Fruit fly (Drosophila melanogaster) whole organism, embryonic: Measurements from ENCODE around the gene CG42822.

Experiments used
- Antp ChIP-seq: fragments of 200-800 bp; sonication (Bioruptor generic); optimal IDR thresholded peaks from 3 replicates; lab custom pipeline; 2016; ENCODE audit warnings: missing biosample characterization, missing genetic modification characterization
- Blimp-1 ChIP-seq: fragments of 200-800 bp; sonication (Bioruptor generic); optimal IDR thresholded peaks from 3 replicates; lab custom pipeline; 2018; ENCODE audit warnings: missing biosample characterization, missing genetic modification characterization, mild to moderate bottlenecking, moderate library complexity, missing genetic modification reagents
- CG10979 ChIP-seq: fragments of 200-800 bp; sonication (Bioruptor generic); optimal IDR thresholded peaks from 2 replicates; lab custom pipeline; 2018; ENCODE audit warnings: missing biosample characterization, mild to moderate bottlenecking, missing genetic modification characterization, moderate library complexity
- CG12659 ChIP-seq: fragments of 200-800 bp; sonication (Bioruptor generic); optimal IDR thresholded peaks from 3 replicates; lab custom pipeline; 2017; ENCODE audit warnings: mild to moderate bottlenecking, missing biosample characterization, missing genetic modification reagents, missing genetic modification characterization
- CG1603 ChIP-seq: fragments of 200-800 bp; sonication (Bioruptor generic); optimal IDR thresholded peaks from 2 replicates; lab custom pipeline; 2019; ENCODE audit warnings: missing biosample characterization, mild to moderate bottlenecking, missing genetic modification characterization, moderate library complexity
- CG17829 ChIP-seq: fragments of 200-800 bp; optimal IDR thresholded peaks from 2 replicates; lab custom pipeline; 2019; ENCODE audit warnings: missing biosample characterization, mild to moderate bottlenecking, missing genetic modification characterization, moderate library complexity
- CG18599 ChIP-seq: fragments of 200-800 bp; sonication (Bioruptor generic); optimal IDR thresholded peaks from 3 replicates; lab custom pipeline; 2017; ENCODE audit warnings: missing biosample characterization, missing genetic modification characterization, mild to moderate bottlenecking, moderate library complexity, missing genetic modification reagents
- CG2120 ChIP-seq: fragments of 200-800 bp; sonication (Bioruptor generic); optimal IDR thresholded peaks from 3 replicates; lab custom pipeline; 2016; ENCODE audit warnings: missing biosample characterization, missing genetic modification characterization
- CG2712 ChIP-seq: fragments of 200-800 bp; optimal IDR thresholded peaks from 3 replicates; lab custom pipeline; 2019; ENCODE audit warnings: missing biosample characterization, mild to moderate bottlenecking, missing genetic modification characterization, moderate library complexity
- CG30020 ChIP-seq: fragments of 200-800 bp; optimal IDR thresholded peaks from 2 replicates; lab custom pipeline; 2019; ENCODE audit warnings: missing biosample characterization, mild to moderate bottlenecking, missing genetic modification characterization, moderate library complexity
- CG3281 ChIP-seq: fragments of 200-800 bp; sonication (Bioruptor generic); optimal IDR thresholded peaks from 3 replicates; lab custom pipeline; 2017; ENCODE audit warnings: missing biosample characterization, mild to moderate bottlenecking, missing genetic modification characterization
- CG34422 ChIP-seq: fragments of 200-800 bp; sonication (Bioruptor generic); IDR thresholded peaks from 3 replicates; pipeline ENCODE4 v1.3.6; 2022; ENCODE audit warnings: missing biosample characterization, missing genetic modification characterization
- CG3995 ChIP-seq: fragments of 200-800 bp; sonication (Bioruptor generic); optimal IDR thresholded peaks from 3 replicates; lab custom pipeline; 2016; ENCODE audit warnings: missing biosample characterization, missing genetic modification characterization
- CG4424 ChIP-seq: fragments of 200-800 bp; sonication (Bioruptor generic); optimal IDR thresholded peaks from 3 replicates; lab custom pipeline; 2016; ENCODE audit warnings: missing biosample characterization, missing genetic modification characterization
- CG4617 ChIP-seq: fragments of 200-800 bp; sonication (Bioruptor generic); optimal IDR thresholded peaks from 3 replicates; lab custom pipeline; 2016; ENCODE audit warnings: missing biosample characterization, missing genetic modification characterization, borderline replicate concordance
- CG4730 ChIP-seq: fragments of 200-800 bp; sonication (Bioruptor generic); IDR thresholded peaks from 2 replicates; pipeline ENCODE4 v1.3.6; 2022; ENCODE audit warnings: missing biosample characterization, missing genetic modification characterization
- CG6272 ChIP-seq: fragments of 200-800 bp; sonication (Bioruptor generic); IDR thresholded peaks from 2 replicates; pipeline ENCODE4 v1.3.6; 2022; ENCODE audit warnings: missing biosample characterization, missing genetic modification characterization
- CG6854 ChIP-seq: fragments of 200-800 bp; sonication (Bioruptor generic); optimal IDR thresholded peaks from 3 replicates; lab custom pipeline; 2017; ENCODE audit warnings: missing biosample characterization, mild to moderate bottlenecking, missing genetic modification characterization
- CG7372 ChIP-seq: fragments of 200-800 bp; sonication (Bioruptor generic); IDR thresholded peaks from 2 replicates; pipeline ENCODE4 v1.3.6; 2022; ENCODE audit warnings: missing biosample characterization, missing genetic modification characterization
- CG7556 ChIP-seq: fragments of 200-800 bp; sonication (Bioruptor generic); optimal IDR thresholded peaks from 2 replicates; lab custom pipeline; 2017; ENCODE audit warnings: missing biosample characterization, mild to moderate bottlenecking, missing genetic modification characterization
- CG7839 ChIP-seq: fragments of 200-800 bp; sonication (Bioruptor generic); optimal IDR thresholded peaks from 3 replicates; lab custom pipeline; 2018; ENCODE audit warnings: missing biosample characterization, mild to moderate bottlenecking, missing genetic modification characterization, moderate library complexity
- CoRest ChIP-seq: fragments of 200-800 bp; sonication (Bioruptor generic); optimal IDR thresholded peaks from 3 replicates; lab custom pipeline; 2018; ENCODE audit warnings: missing biosample characterization, mild to moderate bottlenecking, missing genetic modification characterization, moderate library complexity
- Dip3 ChIP-seq: fragments of 200-800 bp; sonication (Bioruptor generic); optimal IDR thresholded peaks from 3 replicates; lab custom pipeline; 2016; ENCODE audit warnings: missing biosample characterization, missing genetic modification characterization
- Dref ChIP-seq: fragments of 200-800 bp; sonication (Bioruptor generic); IDR thresholded peaks from 2 replicates; pipeline ENCODE4 v1.3.6; 2022; ENCODE audit warnings: missing biosample characterization, missing genetic modification characterization
- Fer2 ChIP-seq: fragments of 200-800 bp; sonication (Bioruptor generic); optimal IDR thresholded peaks from 2 replicates; lab custom pipeline; 2018; ENCODE audit warnings: missing biosample characterization, mild to moderate bottlenecking, missing genetic modification characterization, moderate library complexity
- Hr51 ChIP-seq, 2 experiments: fragments of 200-800 bp; sonication (Bioruptor generic); optimal IDR thresholded peaks; 2 replicates in 1 of 2; 3 replicates in 1 of 2; lab custom pipeline; 2016 to 2018; ENCODE audit warnings: missing biosample characterization in 2 of 2, missing genetic modification characterization in 2 of 2, mild to moderate bottlenecking in 1 of 2, moderate library complexity in 1 of 2
- Hr78 ChIP-seq, 2 experiments: fragments of 200-800 bp in 1 of 2; fragments of >200 bp in 1 of 2; sonication (Bioruptor generic) in 1 of 2; optimal IDR thresholded peaks; 2 replicates each; lab custom pipeline; 2017 to 2019; ENCODE audit warnings: missing biosample characterization in 2 of 2, missing genetic modification characterization in 2 of 2, mild to moderate bottlenecking in 1 of 2, moderate library complexity in 1 of 2
- PHDP ChIP-seq: fragments of 200-800 bp; sonication (Bioruptor generic); optimal IDR thresholded peaks from 3 replicates; lab custom pipeline; 2018; ENCODE audit warnings: missing biosample characterization, mild to moderate bottlenecking, missing genetic modification characterization, moderate library complexity
- Scr ChIP-seq: fragments of 200-800 bp; sonication (Bioruptor generic); IDR thresholded peaks from 2 replicates; pipeline ENCODE4 v1.3.6; 2022; ENCODE audit warnings: missing biosample characterization, missing genetic modification characterization; ENCODE audit not compliant: partially characterized antibody
- bab2 ChIP-seq: fragments of 200-800 bp; sonication (Bioruptor generic); optimal IDR thresholded peaks from 2 replicates; lab custom pipeline; 2016; ENCODE audit warnings: missing biosample characterization, missing genetic modification characterization
- bcd ChIP-seq: fragments of 200-800 bp; sonication (Bioruptor generic); optimal IDR thresholded peaks from 2 replicates; lab custom pipeline; 2017; ENCODE audit warnings: missing biosample characterization, mild to moderate bottlenecking, missing genetic modification characterization
- cato ChIP-seq: fragments of 200-800 bp; sonication (Bioruptor generic); optimal IDR thresholded peaks from 2 replicates; lab custom pipeline; 2016; ENCODE audit warnings: missing biosample characterization, missing genetic modification characterization, borderline replicate concordance
- cg ChIP-seq: fragments of 200-800 bp; sonication (Bioruptor generic); optimal IDR thresholded peaks from 3 replicates; lab custom pipeline; 2019; ENCODE audit warnings: missing biosample characterization, mild to moderate bottlenecking, missing genetic modification characterization, moderate library complexity
- chm ChIP-seq: fragments of 200-800 bp; sonication (Bioruptor generic); IDR thresholded peaks from 2 replicates; pipeline ENCODE4 v1.3.6; 2022; ENCODE audit warnings: missing biosample characterization, missing genetic modification characterization
- danr ChIP-seq: fragments of 200-800 bp; sonication (Bioruptor generic); IDR thresholded peaks from 2 replicates; pipeline ENCODE4 v1.3.6; 2022; ENCODE audit warnings: missing biosample characterization, missing genetic modification characterization
- dmrt11E ChIP-seq: fragments of 200-800 bp; sonication (Bioruptor generic); optimal IDR thresholded peaks from 3 replicates; lab custom pipeline; 2018; ENCODE audit warnings: missing biosample characterization, mild to moderate bottlenecking, missing genetic modification characterization, moderate library complexity
- esg ChIP-seq: fragments of 200-800 bp; sonication (Bioruptor generic); conservative IDR thresholded peaks from 2 replicates; pipeline ENCODE4 v1.3.6; 2022; ENCODE audit warnings: missing biosample characterization, missing genetic modification characterization
- fu2 ChIP-seq: fragments of 200-800 bp; sonication (Bioruptor generic); optimal IDR thresholded peaks from 2 replicates; lab custom pipeline; 2016; ENCODE audit warnings: missing biosample characterization, missing genetic modification characterization
- ham ChIP-seq: fragments of 200-800 bp; sonication (Bioruptor generic); IDR thresholded peaks from 2 replicates; pipeline ENCODE4 v1.3.6; 2022; ENCODE audit warnings: missing biosample characterization, missing genetic modification characterization
- her ChIP-seq: fragments of 200-800 bp; sonication (Bioruptor generic); optimal IDR thresholded peaks from 2 replicates; lab custom pipeline; 2016; ENCODE audit warnings: missing biosample characterization, missing genetic modification characterization
- hth ChIP-seq: fragments of >200 bp; optimal IDR thresholded peaks from 2 replicates; lab custom pipeline; 2017; ENCODE audit warnings: inconsistent platforms
- lbe ChIP-seq: fragments of 200-800 bp; sonication (Bioruptor generic); optimal IDR thresholded peaks from 2 replicates; lab custom pipeline; 2016; ENCODE audit warnings: missing biosample characterization, mild to moderate bottlenecking, missing genetic modification characterization
- phol ChIP-seq: fragments of 200-800 bp; sonication (Bioruptor generic); optimal IDR thresholded peaks from 3 replicates; lab custom pipeline; 2018; ENCODE audit warnings: missing biosample characterization, mild to moderate bottlenecking, missing genetic modification characterization, moderate library complexity
- scrt ChIP-seq: fragments of 200-800 bp; sonication (Bioruptor generic); optimal IDR thresholded peaks from 2 replicates; lab custom pipeline; 2018; ENCODE audit warnings: missing biosample characterization, mild to moderate bottlenecking, missing genetic modification characterization, moderate library complexity
- sd ChIP-seq: fragments of 200-800 bp; sonication (Bioruptor generic); optimal IDR thresholded peaks from 3 replicates; lab custom pipeline; 2018; ENCODE audit warnings: missing biosample characterization, mild to moderate bottlenecking, missing genetic modification characterization, moderate library complexity
- sisA ChIP-seq: fragments of 200-800 bp; sonication (Bioruptor generic); IDR thresholded peaks from 2 replicates; pipeline ENCODE4 v1.3.6; 2022; ENCODE audit warnings: missing biosample characterization, missing genetic modification characterization
- tna ChIP-seq: fragments of 200-800 bp; sonication (Bioruptor generic); IDR thresholded peaks from 2 replicates; pipeline ENCODE4 v1.3.6; 2022; ENCODE audit warnings: missing biosample characterization, missing genetic modification characterization; ENCODE audit not compliant: partially characterized antibody
- trem ChIP-seq: fragments of 200-800 bp; optimal IDR thresholded peaks from 3 replicates; lab custom pipeline; 2019; ENCODE audit warnings: missing biosample characterization, mild to moderate bottlenecking, missing genetic modification characterization, moderate library complexity
- ttk ChIP-seq: fragments of 200-800 bp; sonication (Bioruptor generic); IDR thresholded peaks from 2 replicates; pipeline ENCODE4 v2.1.2; 2022; ENCODE audit warnings: missing biosample characterization, missing genetic modification characterization

The CG42822 gene

DNA sequence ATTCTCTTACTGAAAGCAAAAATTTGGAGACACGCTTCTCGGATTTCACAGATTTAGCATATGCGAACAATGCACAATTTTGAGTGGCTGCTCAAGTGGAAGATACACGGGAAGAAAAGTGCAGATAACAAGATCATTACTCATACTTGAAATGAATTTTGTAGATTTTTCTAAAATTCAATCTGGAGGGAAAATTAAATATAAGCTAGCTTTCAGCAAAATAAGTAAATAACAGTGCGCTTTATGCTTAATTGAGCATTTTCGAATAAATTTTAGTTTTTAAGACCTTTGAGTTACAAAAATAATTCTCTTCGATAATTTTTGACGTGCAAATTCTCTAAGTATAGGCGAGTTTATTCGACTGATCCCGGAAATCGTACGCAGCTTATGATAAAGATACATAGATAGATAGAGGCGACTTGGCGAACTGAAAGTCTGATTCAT is 13.0 kb upstream of the CG42822 start (continued):
- TF ChIP-seq phol (tag; lab: Kevin White, UChicago) (peak; percentile 77), CG4424 (peak; percentile 56), ham (GFP tag; lab: Robert Waterston, UW) (no peak), ttk (GFP tag; lab: Robert Waterston, UW) (peak; percentile 16; the same call in 1 of the 2 replicates), CG2712 (tag; lab: Kevin White, UChicago) (peak; percentile 43), Hr51 (GFP tag; optimal IDR thresholded peaks at IDR 0.05; lab: Kevin White, UChicago) (peak in 1 of 2 experiments; percentile 22), CG7839 (tag; lab: Kevin White, UChicago) (peak; percentile 76), esg (GFP tag; lab: Robert Waterston, UW) (no peak), danr (GFP tag; lab: Robert Waterston, UW) (peak; percentile 48; the same call in 1 of the 2 replicates), CG17829 (tag; lab: Kevin White, UChicago) (peak; percentile 33), CG18599 (GFP tag; lab: Kevin White, UChicago) (peak; percentile 60), CG10979 (tag; lab: Kevin White, UChicago) (peak; percentile 74), cg (GFP tag; lab: Kevin White, UChicago) (no peak), bcd (peak; percentile 45), CG34422 (peak; percentile 24; the same call in 1 of the 3 replicates), CG6854 (GFP tag; lab: Kevin White, UChicago) (peak; percentile 17), CG3281 (GFP tag; lab: Kevin White, UChicago) (peak; percentile 65), lbe (peak; percentile 47), CG1603 (peak; percentile 32), sisA (GFP tag; lab: Robert Waterston, UW) (peak; percentile 46; the same call in 1 of the 2 replicates), trem (tag; lab: Kevin White, UChicago) (peak; percentile 30), Antp (GFP tag; lab: Kevin White, UChicago) (peak; percentile 12)
- TF ChIP-seq, all 482 proteins: peak for 121

- peak; percentile 68 for TF ChIP-seq PHDP
- TF ChIP-seq cato (GFP tag; lab: Kevin White, UChicago) = peak; percentile 6
- peak; percentile 16 for TF ChIP-seq Fer2 (tag; lab: Kevin White, UChicago)
- peak; percentile 45; the same call in 1 of the 2 replicates for TF ChIP-seq CG6272 (GFP tag; lab: Robert Waterston, UW)
- peak; percentile 86 for TF ChIP-seq CG2120 (GFP tag; lab: Kevin White, UChicago)
- peak; percentile 45 for TF ChIP-seq CG3995
- peak; percentile 13 for TF ChIP-seq CG7556
- peak; percentile 92 for TF ChIP-seq Dref (GFP tag; lab: Robert Waterston, UW)
- TF ChIP-seq fu2 = peak; percentile 67
- TF ChIP-seq CG4617 (GFP tag; lab: Kevin White, UChicago) = peak; percentile 79
- peak; percentile 4 for TF ChIP-seq her (GFP tag; lab: Kevin White, UChicago)
- no peak for TF ChIP-seq Hr78 (GFP tag; optimal IDR thresholded peaks at IDR 0.05; lab: Kevin White, UChicago)
- TF ChIP-seq sd (tag; lab: Kevin White, UChicago) = peak; percentile 24
- TF ChIP-seq CG12659 (GFP tag; lab: Kevin White, UChicago) = peak; percentile 72
- peak; percentile 37 for TF ChIP-seq bab2 (GFP tag; lab: Kevin White, UChicago)
- peak; percentile 66 for TF ChIP-seq CoRest (tag; lab: Kevin White, UChicago)
- peak; percentile 15 for TF ChIP-seq dmrt11E (tag; lab: Kevin White, UChicago)
- TF ChIP-seq CG30020 (tag; lab: Kevin White, UChicago) = peak; percentile 91
- TF ChIP-seq CG7372 = no peak
- TF ChIP-seq tna (GFP tag; lab: Robert Waterston, UW) = peak; percentile 77
- peak; percentile 84 for TF ChIP-seq Scr
- no peak for TF ChIP-seq Blimp-1
- TF ChIP-seq Dip3 (GFP tag; lab: Kevin White, UChicago) = peak; percentile 64
- TF ChIP-seq chm (GFP tag; lab: Robert Waterston, UW) = no peak
- TF ChIP-seq hth = no peak
- peak; percentile 28 for TF ChIP-seq scrt (GFP tag; lab: Kevin White, UChicago)
- no peak for TF ChIP-seq CG4730 (GFP tag; lab: Robert Waterston, UW)
Observed at dm6 chr3R:17401289-17401752, 12.4 kb upstream of the CG42822 start.
